Fruit fly (Drosophila melanogaster): ENCODE results near the gene Dyro.

The Dyro gene

dm6 chr3L:11258392-11258791, 37.3 kb downstream of the Dyro start (continued):
- TF ChIP-seq al (GFP tag; IDR thresholded peaks at IDR 0.05): no peak
- no peak for TF ChIP-seq CG17802 (tag; optimal IDR thresholded peaks at IDR 0.05)
- no peak for TF ChIP-seq pum (GFP tag; optimal IDR thresholded peaks at IDR 0.05)
- no peak for TF ChIP-seq CG10431 (GFP tag; optimal IDR thresholded peaks at IDR 0.05)
- TF ChIP-seq CG31388 (GFP tag; optimal IDR thresholded peaks at IDR 0.05): no peak
- TF ChIP-seq CG8924 (tag; optimal IDR thresholded peaks at IDR 0.05): no peak
- no peak for TF ChIP-seq en (GFP tag; optimal IDR thresholded peaks at IDR 0.05)
- no peak for TF ChIP-seq Dll (GFP tag; IDR thresholded peaks at IDR 0.05; ENCODE audit: partially characterized antibody)
- TF ChIP-seq wek (GFP tag; optimal IDR thresholded peaks at IDR 0.05): no peak
- no peak for TF ChIP-seq Sry-δ (GFP tag; optimal IDR thresholded peaks at IDR 0.05)
- TF ChIP-seq p53 (GFP tag; optimal IDR thresholded peaks at IDR 0.05): no peak
- peak; percentile 66 for TF ChIP-seq caup (GFP tag; optimal IDR thresholded peaks at IDR 0.05; ENCODE audit: severe bottlenecking)
- no peak for TF ChIP-seq CG2712 (tag; optimal IDR thresholded peaks at IDR 0.05)
- TF ChIP-seq disco-r (GFP tag; optimal IDR thresholded peaks at IDR 0.05): no peak
- TF ChIP-seq CG2120 (GFP tag; optimal IDR thresholded peaks at IDR 0.05): peak; percentile 58
- TF ChIP-seq CG4360 (GFP tag; IDR thresholded peaks at IDR 0.05): no peak
- TF ChIP-seq gcm2 (GFP tag; optimal IDR thresholded peaks at IDR 0.05): no peak
- peak; percentile 81 for TF ChIP-seq lab (GFP tag; optimal IDR thresholded peaks at IDR 0.05)
- peak; percentile 66 for TF ChIP-seq BtbVII (GFP tag; optimal IDR thresholded peaks at IDR 0.05)
- no peak for TF ChIP-seq Ada2b (GFP tag; IDR thresholded peaks at IDR 0.05)
- no peak for TF ChIP-seq run (tag; optimal IDR thresholded peaks at IDR 0.05)
- TF ChIP-seq oc (tag; optimal IDR thresholded peaks at IDR 0.05): no peak
- TF ChIP-seq az2 (GFP tag; optimal IDR thresholded peaks at IDR 0.05): no peak
- no peak for TF ChIP-seq Drgx (GFP tag; IDR thresholded peaks at IDR 0.05)
- no peak for TF ChIP-seq wdn (GFP tag; IDR thresholded peaks at IDR 0.05)
- TF ChIP-seq abd-A (tag; optimal IDR thresholded peaks at IDR 0.05): no peak
- TF ChIP-seq CrebB (tag; optimal IDR thresholded peaks at IDR 0.05): no peak
- no peak for TF ChIP-seq nmo (GFP tag; optimal IDR thresholded peaks at IDR 0.05)
- no peak for TF ChIP-seq lbe (GFP tag; optimal IDR thresholded peaks at IDR 0.05)
- TF ChIP-seq CG4404 (GFP tag; IDR thresholded peaks at IDR 0.05): no peak
- TF ChIP-seq TFAM (GFP tag; optimal IDR thresholded peaks at IDR 0.05): no peak
- TF ChIP-seq Bteb2 (GFP tag; optimal IDR thresholded peaks at IDR 0.05): no peak
- peak; percentile 6 for TF ChIP-seq sug (tag; optimal IDR thresholded peaks at IDR 0.05)
- peak; percentile 9 for TF ChIP-seq CG6254 (GFP tag; optimal IDR thresholded peaks at IDR 0.05)
- no peak for TF ChIP-seq stc (GFP tag; IDR thresholded peaks at IDR 0.05)
- no peak for TF ChIP-seq Usf (GFP tag; optimal IDR thresholded peaks at IDR 0.05)
- no peak for TF ChIP-seq C15 (GFP tag; IDR thresholded peaks at IDR 0.05)
- no peak for TF ChIP-seq amos (GFP tag; IDR thresholded peaks at IDR 0.05; ENCODE audit: partially characterized antibody)
- TF ChIP-seq CG13123 (GFP tag; optimal IDR thresholded peaks at IDR 0.05): no peak
- TF ChIP-seq eve (GFP tag; optimal IDR thresholded peaks at IDR 0.05): no peak
- no peak for TF ChIP-seq knrl (GFP tag; IDR thresholded peaks at IDR 0.05; ENCODE audit: partially characterized antibody)
- TF ChIP-seq CG11456 (GFP tag; IDR thresholded peaks at IDR 0.05): no peak
- TF ChIP-seq CG12659 (GFP tag; optimal IDR thresholded peaks at IDR 0.05): peak; percentile 35
- TF ChIP-seq gt (GFP tag; IDR thresholded peaks at IDR 0.05): no peak
- TF ChIP-seq Meics (GFP tag; optimal IDR thresholded peaks at IDR 0.05): peak; percentile 69
- TF ChIP-seq CG34224 (GFP tag; IDR thresholded peaks at IDR 0.05; ENCODE audit: partially characterized antibody): no peak
- TF ChIP-seq Mrtf (GFP tag; IDR thresholded peaks at IDR 0.05): no peak
- peak; percentile 47 for TF ChIP-seq CG6854 (GFP tag; optimal IDR thresholded peaks at IDR 0.05)
- TF ChIP-seq dysf (GFP tag; IDR thresholded peaks at IDR 0.05): no peak
- peak; percentile 14 for TF ChIP-seq CG10209 (GFP tag; optimal IDR thresholded peaks at IDR 0.05)
- TF ChIP-seq CG17385 (GFP tag; optimal IDR thresholded peaks at IDR 0.05): no peak
- TF ChIP-seq tin (GFP tag; optimal IDR thresholded peaks at IDR 0.05): no peak

Measured in whole organism, embryonic.